Fruit fly (Drosophila melanogaster) whole organism, embryonic: ENCODE data around the gene CG43993.
A peak's percentile ranks its signal among the peaks of the same experiment; 100 is the strongest.

ENCODE experiments used
- Antp ChIP-seq: fragments of 200-800 bp; sonication (Bioruptor generic); optimal IDR thresholded peaks from 3 replicates; lab custom pipeline; 2016; ENCODE audit warnings: missing biosample characterization, missing genetic modification characterization
- BtbVII ChIP-seq: fragments of 200-800 bp; sonication (Bioruptor generic); optimal IDR thresholded peaks from 3 replicates; lab custom pipeline; 2017; ENCODE audit warnings: missing biosample characterization, mild to moderate bottlenecking, missing genetic modification characterization
- CG10321 ChIP-seq: fragments of 200-800 bp; sonication (Bioruptor generic); IDR thresholded peaks from 2 replicates; pipeline ENCODE4 v1.3.6; 2022; ENCODE audit warnings: missing biosample characterization, missing genetic modification characterization
- CG10366 ChIP-seq: fragments of 200-800 bp; sonication (Bioruptor generic); IDR thresholded peaks from 2 replicates; pipeline ENCODE4 v1.3.6; 2022; ENCODE audit warnings: missing biosample characterization, missing genetic modification characterization
- CG10565 ChIP-seq: fragments of 200-800 bp; sonication (Bioruptor generic); optimal IDR thresholded peaks from 3 replicates; lab custom pipeline; 2016; ENCODE audit warnings: missing biosample characterization, mild to moderate bottlenecking, missing genetic modification characterization
- CG11723 ChIP-seq: fragments of 200-800 bp; sonication (Bioruptor generic); optimal IDR thresholded peaks from 2 replicates; lab custom pipeline; 2017; ENCODE audit warnings: missing biosample characterization, mild to moderate bottlenecking, missing genetic modification characterization
- CG12071 ChIP-seq: fragments of 200-800 bp; sonication (Bioruptor generic); optimal IDR thresholded peaks from 3 replicates; lab custom pipeline; 2018; ENCODE audit warnings: missing biosample characterization, mild to moderate bottlenecking, missing genetic modification characterization
- CG13287 ChIP-seq: fragments of 200-800 bp; sonication (Bioruptor generic); IDR thresholded peaks from 2 replicates; pipeline ENCODE4 v1.3.6; 2022; ENCODE audit warnings: missing biosample characterization, missing genetic modification characterization; ENCODE audit not compliant: partially characterized antibody
- CG16813 ChIP-seq: fragments of 200-800 bp; sonication (Bioruptor generic); IDR thresholded peaks from 3 replicates; pipeline ENCODE4 v1.3.6; 2022; ENCODE audit warnings: missing biosample characterization, missing genetic modification characterization; ENCODE audit not compliant: partially characterized antibody
- CG16863 ChIP-seq: fragments of 200-800 bp; sonication (Bioruptor generic); optimal IDR thresholded peaks from 3 replicates; lab custom pipeline; 2016; ENCODE audit warnings: missing biosample characterization, missing genetic modification characterization
- CG34422 ChIP-seq: fragments of 200-800 bp; sonication (Bioruptor generic); IDR thresholded peaks from 3 replicates; pipeline ENCODE4 v1.3.6; 2022; ENCODE audit warnings: missing biosample characterization, missing genetic modification characterization
- CG3838 ChIP-seq: fragments of 200-800 bp; sonication (Bioruptor generic); optimal IDR thresholded peaks from 3 replicates; lab custom pipeline; 2016; ENCODE audit warnings: missing biosample characterization, missing genetic modification characterization
- CG4820 ChIP-seq: fragments of 200-800 bp; sonication (Bioruptor generic); optimal IDR thresholded peaks from 3 replicates; lab custom pipeline; 2016; ENCODE audit warnings: missing biosample characterization, missing genetic modification characterization
- CG4854 ChIP-seq: fragments of 200-800 bp; sonication (Bioruptor generic); optimal IDR thresholded peaks from 2 replicates; lab custom pipeline; 2016; ENCODE audit warnings: missing biosample characterization, missing genetic modification characterization, inconsistent platforms
- CG5245 ChIP-seq: fragments of 200-800 bp; sonication (Bioruptor generic); optimal IDR thresholded peaks from 3 replicates; lab custom pipeline; 2016; ENCODE audit warnings: missing biosample characterization, missing genetic modification characterization
- CG8478 ChIP-seq: fragments of >200 bp; optimal IDR thresholded peaks from 2 replicates; lab custom pipeline; 2018
- CG9609 ChIP-seq: fragments of 200-800 bp; sonication (Bioruptor generic); optimal IDR thresholded peaks from 3 replicates; lab custom pipeline; 2016; ENCODE audit warnings: missing biosample characterization, missing genetic modification characterization
- CHES-1-like ChIP-seq: fragments of 200-800 bp; sonication (Bioruptor generic); optimal IDR thresholded peaks from 2 replicates; lab custom pipeline; 2016; ENCODE audit warnings: missing biosample characterization, missing genetic modification characterization
- Chrac-16 ChIP-seq: fragments of 200-800 bp; sonication (Bioruptor generic); optimal IDR thresholded peaks from 3 replicates; lab custom pipeline; 2016; ENCODE audit warnings: missing biosample characterization, missing genetic modification characterization
- CkIIα-i1 ChIP-seq: fragments of 200-800 bp; sonication (Bioruptor generic); IDR thresholded peaks from 2 replicates; pipeline ENCODE4 v1.3.6; 2022; ENCODE audit warnings: missing biosample characterization, missing genetic modification characterization
- D ChIP-seq, 2 experiments: fragments of 200-800 bp in 1 of 2; fragments of >200 bp in 1 of 2; sonication (Bioruptor generic) in 1 of 2; optimal IDR thresholded peaks; 2 replicates in 1 of 2; 3 replicates in 1 of 2; lab custom pipeline; 2017; ENCODE audit warnings: mild to moderate bottlenecking in 1 of 2, missing biosample characterization in 1 of 2, missing genetic modification characterization in 1 of 2, missing genetic modification reagents in 1 of 2
- Dip3 ChIP-seq: fragments of 200-800 bp; sonication (Bioruptor generic); optimal IDR thresholded peaks from 3 replicates; lab custom pipeline; 2016; ENCODE audit warnings: missing biosample characterization, missing genetic modification characterization
- Dp ChIP-seq: fragments of 200-800 bp; sonication (Bioruptor generic); optimal IDR thresholded peaks from 2 replicates; lab custom pipeline; 2018; ENCODE audit warnings: missing biosample characterization, mild to moderate bottlenecking, missing genetic modification characterization, moderate library complexity
- E2f1 ChIP-seq: fragments of 200-800 bp; sonication (Bioruptor generic); IDR thresholded peaks from 2 replicates; pipeline ENCODE4 v1.3.6; 2022; ENCODE audit warnings: missing biosample characterization, missing genetic modification characterization
- HLHmδ ChIP-seq: fragments of 200-800 bp; sonication (Bioruptor generic); optimal IDR thresholded peaks from 2 replicates; lab custom pipeline; 2018; ENCODE audit warnings: missing biosample characterization, mild to moderate bottlenecking, missing genetic modification characterization, moderate library complexity
- Hmx ChIP-seq: fragments of 200-800 bp; sonication (Bioruptor generic); optimal IDR thresholded peaks from 2 replicates; lab custom pipeline; 2016; ENCODE audit warnings: missing biosample characterization, missing genetic modification characterization
- Jarid2 ChIP-seq: fragments of 200-800 bp; sonication (Bioruptor generic); optimal IDR thresholded peaks from 3 replicates; lab custom pipeline; 2017; ENCODE audit warnings: mild to moderate bottlenecking, missing biosample characterization, missing genetic modification reagents, missing genetic modification characterization
- Mad ChIP-seq: fragments of 200-800 bp; sonication (Bioruptor generic); optimal IDR thresholded peaks from 2 replicates; lab custom pipeline; 2016; ENCODE audit warnings: missing biosample characterization, missing genetic modification characterization
- Med ChIP-seq: fragments of 200-800 bp; sonication (Bioruptor generic); peaks from one replicate; lab custom pipeline; 2016; ENCODE audit warnings: missing biosample characterization, missing genetic modification characterization, mild to moderate bottlenecking, inconsistent platforms, moderate library complexity
- Mes4 ChIP-seq: fragments of 200-800 bp; sonication (Bioruptor generic); optimal IDR thresholded peaks from 2 replicates; lab custom pipeline; 2016; ENCODE audit warnings: missing biosample characterization, missing genetic modification characterization
- NFAT ChIP-seq: fragments of 200-800 bp; sonication (Bioruptor generic); IDR thresholded peaks from 2 replicates; pipeline ENCODE4 v1.3.6; 2022; ENCODE audit warnings: missing biosample characterization, missing genetic modification characterization
- NfI ChIP-seq: fragments of 200-800 bp; sonication (Bioruptor generic); optimal IDR thresholded peaks from 3 replicates; lab custom pipeline; 2018; ENCODE audit warnings: missing biosample characterization, mild to moderate bottlenecking, missing genetic modification characterization, moderate library complexity
- Optix ChIP-seq: fragments of 200-800 bp; sonication (Bioruptor generic); IDR thresholded peaks from 3 replicates; pipeline ENCODE4 v1.3.6; 2022; ENCODE audit warnings: missing biosample characterization, missing genetic modification characterization
- Trl ChIP-seq, 3 experiments: fragments of >200 bp in 2 of 3; fragments of 200-800 bp in 1 of 3; sonication (Bioruptor generic) in 1 of 3; optimal IDR thresholded peaks; 2 replicates in 1 of 3; 3 replicates in 2 of 3; lab custom pipeline; 2016 to 2017; ENCODE audit warnings: missing biosample characterization in 1 of 3, missing genetic modification characterization in 1 of 3
- Xrp1 ChIP-seq: fragments of 200-800 bp; sonication (Bioruptor generic); IDR thresholded peaks from 2 replicates; pipeline ENCODE4 v1.3.6; 2022; ENCODE audit warnings: missing biosample characterization, missing genetic modification characterization
- YL-1 ChIP-seq: fragments of 200-800 bp; sonication (Bioruptor generic); optimal IDR thresholded peaks from 3 replicates; lab custom pipeline; 2017; ENCODE audit warnings: missing biosample characterization, mild to moderate bottlenecking, missing genetic modification characterization
- ap ChIP-seq: fragments of 200-800 bp; sonication (Bioruptor generic); IDR thresholded peaks from 2 replicates; pipeline ENCODE4 v1.3.6; 2022; ENCODE audit warnings: missing biosample characterization, missing genetic modification characterization
- cas ChIP-seq: fragments of 200-800 bp; sonication (Bioruptor generic); IDR thresholded peaks from 2 replicates; pipeline ENCODE4 v1.3.6; 2022; ENCODE audit warnings: missing biosample characterization, missing genetic modification characterization
- chm ChIP-seq: fragments of 200-800 bp; sonication (Bioruptor generic); IDR thresholded peaks from 2 replicates; pipeline ENCODE4 v1.3.6; 2022; ENCODE audit warnings: missing biosample characterization, missing genetic modification characterization
- gem ChIP-seq: fragments of 200-800 bp; sonication (Bioruptor generic); optimal IDR thresholded peaks from 2 replicates; lab custom pipeline; 2019; ENCODE audit warnings: missing biosample characterization, mild to moderate bottlenecking, missing genetic modification characterization, moderate library complexity
- lbe ChIP-seq: fragments of 200-800 bp; sonication (Bioruptor generic); optimal IDR thresholded peaks from 2 replicates; lab custom pipeline; 2016; ENCODE audit warnings: missing biosample characterization, mild to moderate bottlenecking, missing genetic modification characterization
- lola ChIP-seq, 3 experiments: fragments of >200 bp in 2 of 3; fragments of 200-800 bp in 1 of 3; sonication (Bioruptor generic) in 1 of 3; optimal IDR thresholded peaks; 2 replicates each; lab custom pipeline; 2017 to 2019; ENCODE audit warnings: missing biosample characterization in 3 of 3, missing genetic modification characterization in 3 of 3, mild to moderate bottlenecking in 1 of 3, moderate library complexity in 1 of 3
- nau ChIP-seq: fragments of 200-800 bp; sonication (Bioruptor generic); optimal IDR thresholded peaks from 3 replicates; lab custom pipeline; 2017; ENCODE audit warnings: missing biosample characterization, mild to moderate bottlenecking, missing genetic modification characterization, missing genetic modification reagents
- onecut ChIP-seq: fragments of 200-800 bp; sonication (Bioruptor generic); IDR thresholded peaks from 2 replicates; pipeline ENCODE4 v1.3.6; 2022; ENCODE audit warnings: missing biosample characterization, missing genetic modification characterization
- org-1 ChIP-seq: fragments of 200-800 bp; sonication (Bioruptor generic); optimal IDR thresholded peaks from 2 replicates; lab custom pipeline; 2017; ENCODE audit warnings: missing biosample characterization, missing genetic modification characterization
- pan ChIP-seq, 4 experiments: fragments of >200 bp in 3 of 4; fragments of 200-800 bp in 1 of 4; sonication (Bioruptor generic) in 1 of 4; optimal IDR thresholded peaks in 3 of 4; IDR thresholded peaks in 1 of 4; 2 replicates each; pipeline versions ENCODE4 v1.3.6 to Lab custom; 2017 to 2022; ENCODE audit warnings: missing biosample characterization in 2 of 4, missing genetic modification characterization in 2 of 4, mixed read lengths in 1 of 4
- pb ChIP-seq: fragments of 200-800 bp; sonication (Bioruptor generic); optimal IDR thresholded peaks from 3 replicates; lab custom pipeline; 2016; ENCODE audit warnings: missing biosample characterization, missing genetic modification characterization
- phol ChIP-seq: fragments of 200-800 bp; sonication (Bioruptor generic); optimal IDR thresholded peaks from 3 replicates; lab custom pipeline; 2018; ENCODE audit warnings: missing biosample characterization, mild to moderate bottlenecking, missing genetic modification characterization, moderate library complexity
- pita ChIP-seq: fragments of 200-800 bp; sonication (Bioruptor generic); optimal IDR thresholded peaks from 2 replicates; lab custom pipeline; 2017; ENCODE audit warnings: missing biosample characterization, mild to moderate bottlenecking, missing genetic modification characterization
- slbo ChIP-seq: fragments of 200-800 bp; sonication (Bioruptor generic); IDR thresholded peaks from 2 replicates; pipeline ENCODE4 v1.3.6; 2022; ENCODE audit warnings: missing biosample characterization, missing genetic modification characterization

CG43993 gene

DNA sequence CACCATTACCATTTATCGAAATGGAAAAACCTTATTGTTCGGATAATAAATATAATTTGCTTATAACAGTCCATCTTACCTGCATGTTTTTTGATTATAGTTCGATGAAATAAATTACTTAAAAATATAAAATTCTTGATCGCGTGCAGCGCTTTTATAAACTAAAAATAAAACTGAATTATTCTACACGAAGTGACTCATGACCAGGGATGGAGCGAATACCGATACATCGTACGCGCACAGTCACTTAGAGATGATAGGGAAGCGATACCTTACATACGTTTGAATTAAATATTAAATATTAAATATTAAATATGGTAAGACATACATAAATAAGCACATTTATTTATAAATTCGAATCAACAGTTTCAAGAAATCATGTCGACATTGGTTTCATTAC is 39.4 kb upstream of the CG43993 start, which contains the start of gene viaf (continued):
- TF ChIP-seq CG12071 (GFP tag; lab: Kevin White, UChicago) (no peak), D (optimal IDR thresholded peaks at IDR 0.05; lab: Kevin White, UChicago) (no peak), D (GFP tag; optimal IDR thresholded peaks at IDR 0.05; lab: Kevin White, UChicago) (no peak), Dip3 (GFP tag; lab: Kevin White, UChicago) (no peak), CG16863 (GFP tag; lab: Kevin White, UChicago) (no peak), CG34422 (GFP tag; lab: Robert Waterston, UW) (peak; percentile 52; the same call in 2 of the 3 replicates), CG11723 (GFP tag; lab: Kevin White, UChicago) (no peak), CG5245 (GFP tag; lab: Kevin White, UChicago) (peak; percentile 24), HLHmδ (GFP tag; lab: Kevin White, UChicago) (no peak), CG4820 (GFP tag; lab: Kevin White, UChicago) (peak; percentile 4), lola (GFP tag; optimal IDR thresholded peaks at IDR 0.05; lab: Kevin White, UChicago) (no peak), CG3838 (GFP tag; lab: Kevin White, UChicago) (no peak), pan (optimal IDR thresholded peaks at IDR 0.05; lab: Kevin White, UChicago) (no peak), pan (GFP tag; optimal IDR thresholded peaks at IDR 0.05 in 1 of 2, IDR thresholded peaks at IDR 0.05 in 1 of 2) (peak in 1 of 2 experiments; percentile 42), Hmx (GFP tag; lab: Kevin White, UChicago) (no peak), NFAT (GFP tag; lab: Robert Waterston, UW) (peak; percentile 64), CG8478 (lab: Kevin White, UChicago) (no peak), CG10321 (GFP tag; lab: Robert Waterston, UW) (no peak), Optix (GFP tag; lab: Robert Waterston, UW) (no peak), nau (no peak), Dp (GFP tag; lab: Kevin White, UChicago) (peak; percentile 43), NfI (GFP tag; lab: Kevin White, UChicago) (no peak), CG9609 (GFP tag; lab: Kevin White, UChicago) (no peak), ap (GFP tag; lab: Robert Waterston, UW) (0 out of 2 replicates have a peak, but pooled peaks have one; percentile 7), CG13287 (GFP tag; lab: Robert Waterston, UW) (peak; percentile 95), phol (tag; lab: Kevin White, UChicago) (peak; percentile 69), CHES-1-like (GFP tag; lab: Kevin White, UChicago) (no peak), Chrac-16 (GFP tag; lab: Kevin White, UChicago) (peak; percentile 53), pita (GFP tag; lab: Kevin White, UChicago) (no peak), org-1 (GFP tag; lab: Kevin White, UChicago) (no peak), E2f1 (GFP tag; lab: Robert Waterston, UW) (peak; percentile 59; the same call in 1 of the 2 replicates), CG10565 (GFP tag; lab: Kevin White, UChicago) (no peak), chm (GFP tag; lab: Robert Waterston, UW) (no peak), CG16813 (GFP tag; lab: Robert Waterston, UW) (peak; percentile 90), Jarid2 (GFP tag; lab: Kevin White, UChicago) (peak; percentile 25), pb (GFP tag; lab: Kevin White, UChicago) (no peak), Med (GFP tag; lab: Kevin White, UChicago) (peak; percentile 83), CG4854 (GFP tag; lab: Kevin White, UChicago) (no peak), YL-1 (GFP tag; lab: Kevin White, UChicago) (peak; percentile 88), Mes4 (GFP tag; lab: Kevin White, UChicago) (no peak), Trl (optimal IDR thresholded peaks at IDR 0.05; lab: Kevin White, UChicago) (no peak), Trl (GFP tag; optimal IDR thresholded peaks at IDR 0.05; lab: Kevin White, UChicago) (no peak), slbo (peak; percentile 82), BtbVII (no peak), CG10366 (GFP tag; lab: Robert Waterston, UW) (peak; percentile 55), Mad (GFP tag; lab: Kevin White, UChicago) (no peak), Xrp1 (GFP tag; lab: Robert Waterston, UW) (no peak; the same call in 1 of the 2 replicates), lbe (peak; percentile 48), onecut (no peak), Antp (GFP tag; lab: Kevin White, UChicago) (no peak), cas (GFP tag; lab: Robert Waterston, UW) (peak; percentile 42; the same call in 1 of the 2 replicates), gem (tag; lab: Kevin White, UChicago) (no peak), CkIIα-i1 (no peak)
